Worm (Caenorhabditis elegans): ENCODE data around the gene T03F7.7.

DNA sequence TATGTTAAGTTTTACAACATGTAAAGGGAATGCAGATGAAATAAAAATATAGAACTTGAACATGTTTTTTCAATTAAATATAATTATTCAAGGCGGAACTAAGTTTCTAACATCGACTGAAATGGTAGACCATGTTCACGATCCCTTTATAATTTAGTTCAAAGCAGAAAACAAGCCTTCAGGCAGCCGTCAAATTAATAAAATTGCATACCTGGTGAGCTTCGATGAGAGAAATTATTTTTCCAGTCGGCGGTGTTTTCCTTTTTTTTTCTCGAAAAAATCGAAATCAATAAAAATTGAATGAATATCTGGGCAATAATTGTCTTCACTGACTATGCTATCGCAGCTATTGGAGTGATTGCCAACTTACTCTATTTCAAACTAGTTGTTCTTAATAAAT is 20.3 kb upstream of the T03F7.7 start, which contains the start of gene C03E10.1:
- no peak for TF ChIP-seq hlh-8 (tag; optimal IDR thresholded peaks at IDR 0.05)
- no peak for TF ChIP-seq unc-42 (tag; optimal IDR thresholded peaks at IDR 0.05)
- TF ChIP-seq pha-4 (tag; optimal IDR thresholded peaks at IDR 0.05) = no peak
- no peak for TF ChIP-seq ttx-3 (tag; optimal IDR thresholded peaks at IDR 0.05)
- TF ChIP-seq che-1 (tag; optimal IDR thresholded peaks at IDR 0.05) = no peak
- no peak for TF ChIP-seq sox-4 (tag; optimal IDR thresholded peaks at IDR 0.05)
- TF ChIP-seq nfya-1 (tag; optimal IDR thresholded peaks at IDR 0.05) = no peak
- TF ChIP-seq tbx-2 (tag; optimal IDR thresholded peaks at IDR 0.05) = no peak
- TF ChIP-seq ets-4 (tag; optimal IDR thresholded peaks at IDR 0.05) = no peak

Data from whole organism, late embryonic.